Fruit fly (Drosophila melanogaster) S2 (cell line): ENCODE data around the gene CG43121.

Source experiments
- CG8478 ChIP-seq: fragments of >200 bp; optimal IDR thresholded peaks from 2 replicates; lab custom pipeline; 2018
- CTCF ChIP-seq, 2 experiments: fragments of >200 bp; optimal IDR thresholded peaks; 2 replicates each; lab custom pipeline; 2018

The CG43121 gene

dm6 chr3L:14665802-14666351, 6.4 kb downstream of the CG43121 start:
- TF ChIP-seq CTCF (optimal IDR thresholded peaks at IDR 0.05; lab: Kevin White, UChicago), result no peak
- TF ChIP-seq CG8478 (lab: Kevin White, UChicago), result no peak

dm6 chr3L:14664390-14664789, 7.8 kb downstream of the CG43121 start:
- no peak for TF ChIP-seq CG8478 (lab: Kevin White, UChicago)
- no peak for TF ChIP-seq CTCF (optimal IDR thresholded peaks at IDR 0.05; lab: Kevin White, UChicago)

dm6 chr3L:14663750-14664149, 8.5 kb downstream of the CG43121 start:
- no peak for TF ChIP-seq CTCF (optimal IDR thresholded peaks at IDR 0.05; lab: Kevin White, UChicago)
- no peak for TF ChIP-seq CG8478 (lab: Kevin White, UChicago)

dm6 chr3L:14661567-14662258, 10.5 kb downstream of the CG43121 start:
- TF ChIP-seq CG8478 (lab: Kevin White, UChicago) (no peak), CTCF (optimal IDR thresholded peaks at IDR 0.05; lab: Kevin White, UChicago) (no peak)

- TF ChIP-seq CTCF (optimal IDR thresholded peaks at IDR 0.05; lab: Kevin White, UChicago) (no peak), CG8478 (lab: Kevin White, UChicago) (no peak)
These were observed 12.0 kb downstream of the CG43121 start for dm6 chr3L:14659954-14660907.

- TF ChIP-seq CTCF (optimal IDR thresholded peaks at IDR 0.05; lab: Kevin White, UChicago), result no peak
- TF ChIP-seq CG8478 (lab: Kevin White, UChicago), result no peak
These were observed 14.7 kb downstream of the CG43121 start for dm6 chr3L:14657485-14658054.

- TF ChIP-seq CG8478 (lab: Kevin White, UChicago) (no peak), CTCF (optimal IDR thresholded peaks at IDR 0.05; lab: Kevin White, UChicago) (no peak)
These were observed 16.6 kb downstream of the CG43121 start for dm6 chr3L:14655681-14656080.

dm6 chr3L:14655178-14655577, 17.1 kb downstream of the CG43121 start:
- no peak for TF ChIP-seq CG8478 (lab: Kevin White, UChicago)
- no peak for TF ChIP-seq CTCF (optimal IDR thresholded peaks at IDR 0.05; lab: Kevin White, UChicago)

- TF ChIP-seq CG8478 (lab: Kevin White, UChicago), result no peak
- no peak for TF ChIP-seq CTCF (optimal IDR thresholded peaks at IDR 0.05; lab: Kevin White, UChicago)
These were observed 17.5 kb downstream of the CG43121 start for dm6 chr3L:14654737-14655136.

- TF ChIP-seq CTCF (optimal IDR thresholded peaks at IDR 0.05; lab: Kevin White, UChicago), result no peak
These were observed 19.7 kb downstream of the CG43121 start for dm6 chr3L:14652554-14652953.

- TF ChIP-seq CG8478 (lab: Kevin White, UChicago) (no peak), CTCF (optimal IDR thresholded peaks at IDR 0.05; lab: Kevin White, UChicago) (no peak)
These were observed 21.9 kb downstream of the CG43121 start for dm6 chr3L:14650348-14650747.

dm6 chr3L:14648922-14649321, 23.3 kb downstream of the CG43121 start:
- TF ChIP-seq CTCF (optimal IDR thresholded peaks at IDR 0.05; lab: Kevin White, UChicago) (no peak), CG8478 (lab: Kevin White, UChicago) (no peak)

dm6 chr3L:14647210-14647869, 24.9 kb downstream of the CG43121 start:
- TF ChIP-seq CTCF (optimal IDR thresholded peaks at IDR 0.05; lab: Kevin White, UChicago) (no peak), CG8478 (lab: Kevin White, UChicago) (no peak)

dm6 chr3L:14645934-14646333, 26.3 kb downstream of the CG43121 start:
- TF ChIP-seq CTCF (optimal IDR thresholded peaks at IDR 0.05; lab: Kevin White, UChicago), result no peak
